Fruit fly (Drosophila melanogaster): ENCODE results near the gene Wdr82.

DNA sequence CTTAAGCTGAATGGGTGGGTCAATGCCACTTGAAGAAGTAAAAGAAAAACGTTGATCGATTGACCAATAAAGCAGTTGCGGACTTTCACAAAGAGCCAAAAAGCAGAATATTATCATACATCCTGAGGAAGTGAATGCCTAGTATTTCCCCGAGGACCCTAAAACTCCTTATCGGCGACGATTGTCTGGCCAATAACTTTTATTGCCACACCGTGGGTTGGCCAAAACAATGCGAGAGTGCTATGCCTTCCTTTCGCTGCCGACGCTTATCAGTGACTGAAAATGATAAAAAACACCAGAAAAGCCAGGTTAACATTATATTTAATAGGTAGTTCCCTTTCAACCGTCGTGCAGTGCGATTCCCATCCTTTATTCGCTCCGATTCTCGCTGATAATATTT, 22.4 kb upstream of the Wdr82 start, which contains the start of gene Mur29B:
- TF ChIP-seq ttk (optimal IDR thresholded peaks at IDR 0.05) (no peak), Myc (optimal IDR thresholded peaks at IDR 0.05) (no peak), Sin3A (optimal IDR thresholded peaks at IDR 0.05) (no peak), psq (optimal IDR thresholded peaks at IDR 0.05) (no peak)
